Fruit fly (Drosophila melanogaster) whole organism, embryonic: ENCODE results near the gene Cpr.

Experiments used
- ATbp ChIP-seq: fragments of 200-800 bp; sonication (Bioruptor generic); optimal IDR thresholded peaks from 2 replicates; lab custom pipeline; 2017; ENCODE audit warnings: missing biosample characterization, mild to moderate bottlenecking, missing genetic modification characterization, missing genetic modification reagents
- Abd-B ChIP-seq: fragments of 200-800 bp; sonication (Bioruptor generic); optimal IDR thresholded peaks from 2 replicates; lab custom pipeline; 2018; ENCODE audit warnings: missing biosample characterization, mild to moderate bottlenecking, missing genetic modification characterization, moderate library complexity
- Aef1 ChIP-seq: fragments of 200-800 bp; sonication (Bioruptor generic); IDR thresholded peaks from 3 replicates; pipeline ENCODE4 v1.3.6; 2022; ENCODE audit warnings: missing biosample characterization, missing genetic modification characterization
- B-H1 ChIP-seq: fragments of 200-800 bp; sonication (Bioruptor generic); IDR thresholded peaks from 3 replicates; pipeline ENCODE4 v1.3.6; 2022; ENCODE audit warnings: missing biosample characterization, missing genetic modification characterization
- Bteb2 ChIP-seq: fragments of 200-800 bp; sonication (Bioruptor generic); optimal IDR thresholded peaks from 2 replicates; lab custom pipeline; 2016; ENCODE audit warnings: missing biosample characterization, missing genetic modification characterization
- CG10147 ChIP-seq: fragments of 200-800 bp; sonication (Bioruptor generic); optimal IDR thresholded peaks from 2 replicates; lab custom pipeline; 2019; ENCODE audit warnings: missing biosample characterization, mild to moderate bottlenecking, missing genetic modification characterization, moderate library complexity
- CG10209 ChIP-seq: fragments of 200-800 bp; sonication (Bioruptor generic); optimal IDR thresholded peaks from 3 replicates; lab custom pipeline; 2017; ENCODE audit warnings: missing biosample characterization, mild to moderate bottlenecking, missing genetic modification characterization, missing genetic modification reagents
- CG11696 ChIP-seq: fragments of 200-800 bp; sonication (Bioruptor generic); IDR thresholded peaks from 2 replicates; pipeline ENCODE4 v1.3.6; 2022; ENCODE audit warnings: missing biosample characterization, missing genetic modification characterization
- CG12104 ChIP-seq: fragments of 200-800 bp; sonication (Bioruptor generic); optimal IDR thresholded peaks from 3 replicates; lab custom pipeline; 2016; ENCODE audit warnings: missing biosample characterization, missing genetic modification characterization
- CG1233 ChIP-seq: fragments of 200-800 bp; sonication (Bioruptor generic); optimal IDR thresholded peaks from 4 replicates; lab custom pipeline; 2018; ENCODE audit warnings: missing biosample characterization, mild to moderate bottlenecking, missing genetic modification characterization
- CG13296 ChIP-seq: fragments of 200-800 bp; sonication (Bioruptor generic); optimal IDR thresholded peaks from 3 replicates; lab custom pipeline; 2018; ENCODE audit warnings: missing biosample characterization, mild to moderate bottlenecking, missing genetic modification characterization
- CG13894 ChIP-seq: fragments of 200-800 bp; sonication (Bioruptor generic); optimal IDR thresholded peaks from 3 replicates; lab custom pipeline; 2018; ENCODE audit warnings: missing biosample characterization, mild to moderate bottlenecking, missing genetic modification characterization, moderate library complexity
- CG15269 ChIP-seq: fragments of 200-800 bp; sonication (Bioruptor generic); optimal IDR thresholded peaks from 2 replicates; lab custom pipeline; 2018; ENCODE audit warnings: missing biosample characterization, mild to moderate bottlenecking, missing genetic modification characterization, moderate library complexity
- CG18011 ChIP-seq: fragments of 200-800 bp; sonication (Bioruptor generic); optimal IDR thresholded peaks from 2 replicates; lab custom pipeline; 2017; ENCODE audit warnings: missing biosample characterization, missing genetic modification characterization, mild to moderate bottlenecking, moderate library complexity, missing genotype
- CG18599 ChIP-seq: fragments of 200-800 bp; sonication (Bioruptor generic); optimal IDR thresholded peaks from 3 replicates; lab custom pipeline; 2017; ENCODE audit warnings: missing biosample characterization, missing genetic modification characterization, mild to moderate bottlenecking, moderate library complexity, missing genetic modification reagents
- CG2202 ChIP-seq: fragments of 200-800 bp; sonication (Bioruptor generic); optimal IDR thresholded peaks from 2 replicates; lab custom pipeline; 2018; ENCODE audit warnings: missing biosample characterization, mild to moderate bottlenecking, missing genetic modification characterization
- CG2875 ChIP-seq: fragments of 200-800 bp; sonication (Bioruptor generic); optimal IDR thresholded peaks from 2 replicates; lab custom pipeline; 2017; ENCODE audit warnings: missing biosample characterization, mild to moderate bottlenecking, missing genetic modification characterization, missing genetic modification reagents
- CG30431 ChIP-seq: fragments of 200-800 bp; sonication (Bioruptor generic); optimal IDR thresholded peaks from 2 replicates; lab custom pipeline; 2017; ENCODE audit warnings: missing biosample characterization, missing genetic modification characterization
- CG3065 ChIP-seq: fragments of 200-800 bp; sonication (Bioruptor generic); optimal IDR thresholded peaks from 2 replicates; lab custom pipeline; 2016; ENCODE audit warnings: missing biosample characterization, missing genetic modification characterization
- CG31441 ChIP-seq: fragments of 200-800 bp; sonication (Bioruptor generic); IDR thresholded peaks from 2 replicates; pipeline ENCODE4 v1.3.6; 2022; ENCODE audit warnings: missing biosample characterization, missing genetic modification characterization
- CG4328 ChIP-seq: fragments of 200-800 bp; sonication (Bioruptor generic); optimal IDR thresholded peaks from 3 replicates; lab custom pipeline; 2017; ENCODE audit warnings: missing biosample characterization, missing genetic modification reagents, missing genetic modification characterization
- CG4404 ChIP-seq: fragments of 200-800 bp; sonication (Bioruptor generic); IDR thresholded peaks from 2 replicates; pipeline ENCODE4 v1.3.6; 2022; ENCODE audit warnings: missing biosample characterization, missing genetic modification characterization
- CG4854 ChIP-seq: fragments of 200-800 bp; sonication (Bioruptor generic); optimal IDR thresholded peaks from 2 replicates; lab custom pipeline; 2016; ENCODE audit warnings: missing biosample characterization, missing genetic modification characterization, inconsistent platforms
- CG5180 ChIP-seq: fragments of 200-800 bp; sonication (Bioruptor generic); optimal IDR thresholded peaks from 3 replicates; lab custom pipeline; 2017; ENCODE audit warnings: missing biosample characterization, missing genetic modification characterization, mild to moderate bottlenecking, moderate library complexity, missing genetic modification reagents
- CG7271 ChIP-seq: fragments of 200-800 bp; sonication (Bioruptor generic); optimal IDR thresholded peaks from 2 replicates; lab custom pipeline; 2018; ENCODE audit warnings: missing biosample characterization, mild to moderate bottlenecking, missing genetic modification characterization, moderate library complexity
- D19A ChIP-seq: fragments of 200-800 bp; optimal IDR thresholded peaks from 3 replicates; lab custom pipeline; 2019; ENCODE audit warnings: missing biosample characterization, mild to moderate bottlenecking, missing genetic modification characterization, moderate library complexity
- Dad ChIP-seq: fragments of 200-800 bp; sonication (Bioruptor generic); optimal IDR thresholded peaks from 3 replicates; lab custom pipeline; 2016; ENCODE audit warnings: missing biosample characterization, missing genetic modification characterization
- Fer1 ChIP-seq: fragments of 200-800 bp; sonication (Bioruptor generic); optimal IDR thresholded peaks from 2 replicates; lab custom pipeline; 2017; ENCODE audit warnings: missing biosample characterization, mild to moderate bottlenecking, missing genetic modification characterization
- Hmx ChIP-seq: fragments of 200-800 bp; sonication (Bioruptor generic); optimal IDR thresholded peaks from 2 replicates; lab custom pipeline; 2016; ENCODE audit warnings: missing biosample characterization, missing genetic modification characterization
- Hr3 ChIP-seq: fragments of 200-800 bp; sonication (Bioruptor generic); optimal IDR thresholded peaks from 3 replicates; lab custom pipeline; 2016; ENCODE audit warnings: missing biosample characterization, missing genetic modification characterization
- MTF-1 ChIP-seq: fragments of 200-800 bp; sonication (Bioruptor generic); optimal IDR thresholded peaks from 2 replicates; lab custom pipeline; 2018; ENCODE audit warnings: missing biosample characterization, mild to moderate bottlenecking, missing genetic modification characterization, borderline replicate concordance
- Mrtf ChIP-seq: fragments of 200-800 bp; sonication (Bioruptor generic); IDR thresholded peaks from 3 replicates; pipeline ENCODE4 v1.3.6; 2022; ENCODE audit warnings: missing biosample characterization, missing genetic modification characterization
- Myb ChIP-seq: fragments of 200-800 bp; sonication (Bioruptor generic); optimal IDR thresholded peaks from 2 replicates; lab custom pipeline; 2016; ENCODE audit warnings: missing biosample characterization, missing genetic modification characterization
- Optix ChIP-seq: fragments of 200-800 bp; sonication (Bioruptor generic); IDR thresholded peaks from 3 replicates; pipeline ENCODE4 v1.3.6; 2022; ENCODE audit warnings: missing biosample characterization, missing genetic modification characterization
- Pdp1 ChIP-seq, 2 experiments: fragments of 200-800 bp; sonication (Bioruptor generic); optimal IDR thresholded peaks; 3 replicates each; lab custom pipeline; 2016; ENCODE audit warnings: missing biosample characterization in 2 of 2, missing genetic modification characterization in 2 of 2, mild to moderate bottlenecking in 1 of 2, moderate library complexity in 1 of 2
- ab ChIP-seq: fragments of 200-800 bp; sonication (Bioruptor generic); optimal IDR thresholded peaks from 2 replicates; lab custom pipeline; 2016; ENCODE audit warnings: missing biosample characterization, missing genetic modification characterization
- bowl ChIP-seq: fragments of 200-800 bp; sonication (Bioruptor generic); IDR thresholded peaks from 2 replicates; pipeline ENCODE4 v1.3.6; 2022; ENCODE audit warnings: missing biosample characterization, missing genetic modification characterization
- chm ChIP-seq: fragments of 200-800 bp; sonication (Bioruptor generic); IDR thresholded peaks from 2 replicates; pipeline ENCODE4 v1.3.6; 2022; ENCODE audit warnings: missing biosample characterization, missing genetic modification characterization
- dmrt11E ChIP-seq: fragments of 200-800 bp; sonication (Bioruptor generic); optimal IDR thresholded peaks from 3 replicates; lab custom pipeline; 2018; ENCODE audit warnings: missing biosample characterization, mild to moderate bottlenecking, missing genetic modification characterization, moderate library complexity
- exex ChIP-seq: fragments of 200-800 bp; sonication (Bioruptor generic); optimal IDR thresholded peaks from 4 replicates; lab custom pipeline; 2018; ENCODE audit warnings: missing biosample characterization, mild to moderate bottlenecking, missing genetic modification characterization, moderate library complexity
- fd96Cb ChIP-seq: fragments of 200-800 bp; sonication (Bioruptor generic); optimal IDR thresholded peaks from 2 replicates; lab custom pipeline; 2018; ENCODE audit warnings: missing biosample characterization, mild to moderate bottlenecking, missing genetic modification characterization, moderate library complexity
- otp ChIP-seq: fragments of 200-800 bp; sonication (Bioruptor generic); IDR thresholded peaks from 3 replicates; pipeline ENCODE4, ENCODE4 v1.3.6; 2022; ENCODE audit warnings: missing biosample characterization, missing genetic modification characterization
- repo ChIP-seq: fragments of 200-800 bp; sonication (Bioruptor generic); optimal IDR thresholded peaks from 2 replicates; lab custom pipeline; 2016; ENCODE audit warnings: missing biosample characterization, missing genetic modification characterization
- row ChIP-seq: fragments of 200-800 bp; sonication (Bioruptor generic); IDR thresholded peaks from 3 replicates; pipeline ENCODE4 v1.3.6; 2022; ENCODE audit warnings: missing biosample characterization, missing genetic modification characterization
- salm ChIP-seq: fragments of 200-800 bp; sonication (Bioruptor generic); optimal IDR thresholded peaks from 2 replicates; lab custom pipeline; 2018; ENCODE audit warnings: missing biosample characterization, mild to moderate bottlenecking, missing genetic modification characterization
- scrt ChIP-seq: fragments of 200-800 bp; sonication (Bioruptor generic); optimal IDR thresholded peaks from 2 replicates; lab custom pipeline; 2018; ENCODE audit warnings: missing biosample characterization, mild to moderate bottlenecking, missing genetic modification characterization, moderate library complexity
- sima ChIP-seq: fragments of 200-800 bp; sonication (Bioruptor generic); optimal IDR thresholded peaks from 2 replicates; lab custom pipeline; 2016; ENCODE audit warnings: missing biosample characterization, missing genetic modification characterization
- tna ChIP-seq: fragments of 200-800 bp; sonication (Bioruptor generic); IDR thresholded peaks from 2 replicates; pipeline ENCODE4 v1.3.6; 2022; ENCODE audit warnings: missing biosample characterization, missing genetic modification characterization; ENCODE audit not compliant: partially characterized antibody
- twi ChIP-seq: fragments of 200-800 bp; optimal IDR thresholded peaks from 2 replicates; lab custom pipeline; 2019; ENCODE audit warnings: missing biosample characterization, mild to moderate bottlenecking, missing genetic modification characterization, moderate library complexity
- yki ChIP-seq: fragments of >200 bp; optimal IDR thresholded peaks from 3 replicates; lab custom pipeline; 2018

The Cpr gene

DNA sequence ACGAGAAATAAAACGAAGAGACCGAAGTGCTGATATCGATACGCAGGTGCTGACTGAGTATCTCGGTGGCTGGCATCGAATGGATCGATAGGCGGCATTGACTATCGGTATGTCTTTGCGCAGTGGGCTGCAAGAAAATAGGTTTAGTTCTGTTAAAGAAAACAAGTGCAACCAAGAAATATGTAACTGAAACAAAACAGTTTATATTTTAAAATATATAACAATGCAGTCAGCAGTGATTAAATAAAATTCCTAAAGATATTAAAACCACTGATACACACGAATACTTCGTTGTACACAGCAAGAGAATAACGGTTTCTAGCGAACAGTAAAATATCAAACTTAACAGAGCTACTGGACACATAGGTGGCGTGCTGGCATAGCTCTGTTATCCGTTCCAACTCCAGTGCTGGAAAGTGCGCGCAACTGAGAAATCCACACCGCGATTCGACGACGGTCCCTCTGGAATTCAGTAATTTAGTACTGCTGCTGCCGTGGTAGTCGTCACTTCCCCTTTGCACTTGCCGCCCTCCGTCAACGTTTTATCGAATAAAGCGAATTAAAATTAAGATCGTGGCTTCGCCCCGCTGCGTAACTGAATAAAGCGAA is at the start of gene Cpr, which contains the start of gene Pez (continued):
- TF ChIP-seq CG10209 (GFP tag; lab: Kevin White, UChicago) = peak; percentile 42
- no peak for TF ChIP-seq row (GFP tag; lab: Robert Waterston, UW)
- TF ChIP-seq Abd-B (GFP tag; lab: Kevin White, UChicago) = no peak
- no peak for TF ChIP-seq Hmx (GFP tag; lab: Kevin White, UChicago)
- no peak for TF ChIP-seq ab (GFP tag; lab: Kevin White, UChicago)
- no peak for TF ChIP-seq CG18011 (GFP tag; lab: Kevin White, UChicago)
- 0 out of 3 replicates have a peak, but pooled peaks have one; percentile 19 for TF ChIP-seq Optix (GFP tag; lab: Robert Waterston, UW)
- TF ChIP-seq MTF-1 = peak; percentile 64
- TF ChIP-seq exex (tag; lab: Kevin White, UChicago) = peak; percentile 24
- no peak for TF ChIP-seq otp (GFP tag; lab: Robert Waterston, UW)
- TF ChIP-seq CG12104 = no peak
- TF ChIP-seq Mrtf (GFP tag; lab: Robert Waterston, UW) = no peak; the same call in 2 of the 3 replicates
- no peak for TF ChIP-seq twi (tag; lab: Kevin White, UChicago)
- no peak for TF ChIP-seq D19A (tag; lab: Kevin White, UChicago)
- no peak for TF ChIP-seq Hr3 (GFP tag; lab: Kevin White, UChicago)
- no peak for TF ChIP-seq CG3065
- TF ChIP-seq CG13296 (GFP tag; lab: Kevin White, UChicago) = peak; percentile 50
- no peak for TF ChIP-seq CG1233 (GFP tag; lab: Kevin White, UChicago)
- TF ChIP-seq Dad (GFP tag; lab: Kevin White, UChicago) = peak; percentile 11
- peak; percentile 21 for TF ChIP-seq Fer1 (GFP tag; lab: Kevin White, UChicago)
- no peak for TF ChIP-seq ATbp (GFP tag; lab: Kevin White, UChicago)
- no peak for TF ChIP-seq Aef1 (GFP tag; lab: Robert Waterston, UW)
- no peak for TF ChIP-seq CG4328 (GFP tag; lab: Kevin White, UChicago)
- peak; percentile 8 for TF ChIP-seq dmrt11E (tag; lab: Kevin White, UChicago)
- no peak for TF ChIP-seq CG10147
- no peak for TF ChIP-seq bowl (GFP tag; lab: Robert Waterston, UW)
- no peak for TF ChIP-seq CG13894
- TF ChIP-seq CG4404 (GFP tag; lab: Robert Waterston, UW) = no peak
- peak; percentile 15; the same call in 2 of the 3 replicates for TF ChIP-seq B-H1 (GFP tag; lab: Robert Waterston, UW)
- peak; percentile 32 for TF ChIP-seq scrt (GFP tag; lab: Kevin White, UChicago)
- peak; percentile 24 for TF ChIP-seq CG18599 (GFP tag; lab: Kevin White, UChicago)
- TF ChIP-seq CG4854 (GFP tag; lab: Kevin White, UChicago) = no peak
- no peak for TF ChIP-seq CG31441
- TF ChIP-seq Myb (GFP tag; lab: Kevin White, UChicago) = peak; percentile 92
- TF ChIP-seq fd96Cb (tag; lab: Kevin White, UChicago) = no peak
- peak; percentile 23; the same call in 1 of the 2 replicates for TF ChIP-seq tna
- TF ChIP-seq chm (GFP tag; lab: Robert Waterston, UW) = peak; percentile 74
- TF ChIP-seq CG5180 = peak; percentile 36
- TF ChIP-seq salm = no peak
- TF ChIP-seq CG11696 (GFP tag; lab: Robert Waterston, UW) = peak; percentile 78
- TF ChIP-seq CG30431 (GFP tag; lab: Kevin White, UChicago) = no peak
- TF ChIP-seq repo (GFP tag; lab: Kevin White, UChicago) = peak; percentile 45
- TF ChIP-seq CG15269 (tag; lab: Kevin White, UChicago) = no peak
- no peak for TF ChIP-seq CG2202
- no peak for TF ChIP-seq yki (lab: Kevin White, UChicago)
- no peak for TF ChIP-seq CG7271 (tag; lab: Kevin White, UChicago)
- peak; percentile 10 to 27 for TF ChIP-seq Pdp1 (GFP tag; optimal IDR thresholded peaks at IDR 0.05; lab: Kevin White, UChicago)
- TF ChIP-seq sima (GFP tag; lab: Kevin White, UChicago) = no peak
- TF ChIP-seq CG2875 (GFP tag; lab: Kevin White, UChicago) = no peak
- peak; percentile 46 for TF ChIP-seq Bteb2
